Worm (Caenorhabditis elegans) whole organism, L2 larva: ENCODE results near the gene Y116A8C.37.

Experiments
- Y55F3AM.14 ChIP-seq: fragments of 200-800 bp; sonication (Bioruptor generic); optimal IDR thresholded peaks from 2 replicates; lab custom pipeline; 2018; ENCODE audit warnings: mild to moderate bottlenecking, missing genetic modification characterization, missing compliant biosample characterization
- alr-1 ChIP-seq: fragments of 150-350 bp; optimal IDR thresholded peaks from 2 replicates; lab custom pipeline; 2014; ENCODE audit warnings: missing biosample characterization, missing genetic modification characterization
- aly-2 ChIP-seq: fragments of 150-350 bp; optimal IDR thresholded peaks from 2 replicates; lab custom pipeline; 2014; ENCODE audit warnings: missing biosample characterization, missing genetic modification characterization
- ceh-82 ChIP-seq: fragments of 150-350 bp; optimal IDR thresholded peaks from 2 replicates; lab custom pipeline; 2014; ENCODE audit warnings: missing biosample characterization, missing genetic modification characterization
- gmeb-1 ChIP-seq: fragments of 150-350 bp; optimal IDR thresholded peaks from 2 replicates; lab custom pipeline; 2014; ENCODE audit warnings: missing biosample characterization, missing genetic modification characterization
- nhr-10 ChIP-seq: sonication (generic microtip); optimal IDR thresholded peaks from 2 replicates; lab custom pipeline; 2017; ENCODE audit warnings: missing biosample characterization, missing genetic modification characterization
- nhr-12 ChIP-seq: fragments of 150-350 bp; optimal IDR thresholded peaks from 2 replicates; lab custom pipeline; 2014; ENCODE audit warnings: missing biosample characterization, missing genetic modification characterization
- unc-39 ChIP-seq: fragments of 150-350 bp; optimal IDR thresholded peaks from 2 replicates; lab custom pipeline; 2014; ENCODE audit warnings: missing biosample characterization, missing genetic modification characterization
- unc-62 ChIP-seq: fragments of 150-350 bp; optimal IDR thresholded peaks from 2 replicates; lab custom pipeline; 2014; ENCODE audit warnings: missing biosample characterization, missing genetic modification reagents, missing genetic modification characterization

DNA sequence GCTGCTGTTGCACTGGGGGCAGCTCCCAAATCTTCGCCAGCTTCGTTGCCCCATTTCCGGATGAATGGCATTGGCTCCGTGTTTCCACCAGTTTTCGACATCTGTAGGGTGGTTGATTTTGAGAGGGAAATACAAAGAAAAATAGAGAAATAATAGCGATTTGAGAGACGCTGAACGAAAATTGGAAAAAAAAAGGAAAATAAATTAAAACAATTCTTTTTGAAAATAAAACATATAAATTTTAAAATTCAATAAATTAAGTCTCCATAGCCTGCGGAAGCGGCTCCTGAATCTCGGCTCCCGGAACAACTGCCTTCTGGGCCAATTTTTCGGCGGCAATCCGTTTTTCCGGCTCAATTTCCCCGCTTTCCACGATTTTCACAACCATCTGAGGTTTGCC lies 20.1 kb downstream of the Y116A8C.37 start, which contains the start of gene sfa-1:
- TF ChIP-seq unc-39 (tag; lab: Kevin White, UChicago) (no peak), unc-62 (GFP tag; lab: Kevin White, UChicago) (no peak), ceh-82 (no peak), nhr-12 (tag; lab: Kevin White, UChicago) (no peak), gmeb-1 (tag; lab: Kevin White, UChicago) (no peak), nhr-10 (tag; lab: Kevin White, UChicago) (no peak), aly-2 (tag; lab: Kevin White, UChicago) (no peak), alr-1 (tag; lab: Kevin White, UChicago) (no peak), Y55F3AM.14 (GFP tag; lab: Kevin White, UChicago) (no peak)
